Fruit fly (Drosophila melanogaster) ovary, adult (tissue): Measurements from ENCODE around the gene Dhc1.

Experiments
- CG17801 ChIP-seq: fragments of 200-800 bp; optimal IDR thresholded peaks from 2 replicates; lab custom pipeline; 2019; ENCODE audit warnings: missing biosample characterization, mild to moderate bottlenecking, missing genetic modification characterization, moderate library complexity; ENCODE audit not compliant: partially characterized antibody

The Dhc1 gene

dm6 chr3R:9630633-9631095, 43.8 kb downstream of the Dhc1 start, which contains the start of gene Calr:
Gene Calr (minus strand): TSS chr3R:9630851.
- peak; percentile 73 for TF ChIP-seq CG17801 (GFP tag; lab: Kevin White, UChicago)

- no peak for TF ChIP-seq CG17801 (GFP tag; lab: Kevin White, UChicago)
These were observed 44.3 kb downstream of the Dhc1 start for dm6 chr3R:9630053-9630632.

dm6 chr3R:9628607-9629006, 45.8 kb downstream of the Dhc1 start:
- TF ChIP-seq CG17801 (GFP tag; lab: Kevin White, UChicago): no peak

dm6 chr3R:9628036-9628435, 46.4 kb downstream of the Dhc1 start:
- no peak for TF ChIP-seq CG17801 (GFP tag; lab: Kevin White, UChicago)

- peak; percentile 77 for TF ChIP-seq CG17801 (GFP tag; lab: Kevin White, UChicago)
These were observed 47.5 kb downstream of the Dhc1 start, which contains the start of the genes CG9427 and CG8319 for dm6 chr3R:9626880-9627401. Gene CG9427 (minus strand): TSS chr3R:9626930. Gene CG8319 (plus strand): TSS chr3R:9627321.

- no peak for TF ChIP-seq CG17801 (GFP tag; lab: Kevin White, UChicago)
These were observed 48.2 kb downstream of the Dhc1 start for dm6 chr3R:9626266-9626665.

- no peak for TF ChIP-seq CG17801 (GFP tag; lab: Kevin White, UChicago)
These were observed 49.0 kb downstream of the Dhc1 start for dm6 chr3R:9625443-9625842.

dm6 chr3R:9620278-9620677, 54.2 kb downstream of the Dhc1 start:
- no peak for TF ChIP-seq CG17801 (GFP tag; lab: Kevin White, UChicago)

- TF ChIP-seq CG17801 (GFP tag; lab: Kevin White, UChicago): peak; percentile 85
These were observed 56.1 kb downstream of the Dhc1 start for dm6 chr3R:9618331-9618730.

- no peak for TF ChIP-seq CG17801 (GFP tag; lab: Kevin White, UChicago)
These were observed 61.3 kb downstream of the Dhc1 start for dm6 chr3R:9613124-9613523.

dm6 chr3R:9612217-9612616, 62.2 kb downstream of the Dhc1 start:
- no peak for TF ChIP-seq CG17801 (GFP tag; lab: Kevin White, UChicago)

- no peak for TF ChIP-seq CG17801 (GFP tag; lab: Kevin White, UChicago)
These were observed 66.2 kb downstream of the Dhc1 start for dm6 chr3R:9608206-9608605.

dm6 chr3R:9606913-9607804, 67.3 kb downstream of the Dhc1 start:
- no peak for TF ChIP-seq CG17801 (GFP tag; lab: Kevin White, UChicago)

dm6 chr3R:9605084-9605483, 69.4 kb downstream of the Dhc1 start:
- TF ChIP-seq CG17801 (GFP tag; lab: Kevin White, UChicago): no peak

dm6 chr3R:9604445-9605020, 69.9 kb downstream of the Dhc1 start:
- TF ChIP-seq CG17801 (GFP tag; lab: Kevin White, UChicago): no peak
